Fruit fly (Drosophila melanogaster): ENCODE results near the gene Gorab.
A peak's percentile ranks its signal among the peaks of the same experiment; 100 is the strongest.

Gene Gorab

dm6 chr3L:17427013-17427412, 1.6 kb downstream of the Gorab start, which contains the start of gene Polr3G (continued):
- TF ChIP-seq Rel (GFP tag; optimal IDR thresholded peaks at IDR 0.05) (no peak), Rel (tag; optimal IDR thresholded peaks at IDR 0.05) (no peak), foxo (GFP tag; optimal IDR thresholded peaks at IDR 0.05) (peak in 1 of 2 experiments; percentile 26), Hr78 (GFP tag; optimal IDR thresholded peaks at IDR 0.05) (no peak), fru (GFP tag; optimal IDR thresholded peaks at IDR 0.05) (no peak), woc (GFP tag; optimal IDR thresholded peaks at IDR 0.05) (peak; percentile 68), brk (GFP tag; optimal IDR thresholded peaks at IDR 0.05) (peak; percentile 54), Mio (GFP tag; optimal IDR thresholded peaks at IDR 0.05) (no peak), sage (GFP tag; optimal IDR thresholded peaks at IDR 0.05) (no peak), Hnf4 (GFP tag; optimal IDR thresholded peaks at IDR 0.05) (peak; percentile 27), Myc (optimal IDR thresholded peaks at IDR 0.05) (no peak)

dm6 chr3L:17425132-17425713, 3.4 kb downstream of the Gorab start, which contains the start of the genes Sec3 and COX7B:
Sec3 (minus strand) TSS chr3L:17425217.
COX7B (plus strand) TSS chr3L:17425477.
- TF ChIP-seq Vsx2 (GFP tag; optimal IDR thresholded peaks at IDR 0.05; ENCODE audit: partially characterized antibody) (no peak), dsf (GFP tag; optimal IDR thresholded peaks at IDR 0.05; ENCODE audit: borderline replicate concordance) (peak; percentile 67), Mio (GFP tag; optimal IDR thresholded peaks at IDR 0.05) (no peak), Jra (GFP tag; optimal IDR thresholded peaks at IDR 0.05) (peak; percentile 79), brk (GFP tag; optimal IDR thresholded peaks at IDR 0.05) (peak; percentile 68), Abd-B (GFP tag; optimal IDR thresholded peaks at IDR 0.05) (no peak), pan (optimal IDR thresholded peaks at IDR 0.05) (no peak), br (GFP tag; optimal IDR thresholded peaks at IDR 0.05) (peak; percentile 69), tai (GFP tag; optimal IDR thresholded peaks at IDR 0.05) (no peak), h (GFP tag; optimal IDR thresholded peaks at IDR 0.05) (peak; percentile 86), Myc (optimal IDR thresholded peaks at IDR 0.05) (no peak), sv (GFP tag; optimal IDR thresholded peaks at IDR 0.05) (peak; percentile 69), Rel (GFP tag; optimal IDR thresholded peaks at IDR 0.05) (no peak), Rel (tag; optimal IDR thresholded peaks at IDR 0.05) (peak; percentile 37), Dfd (GFP tag; optimal IDR thresholded peaks at IDR 0.05) (no peak), GATAd (GFP tag; optimal IDR thresholded peaks at IDR 0.05) (no peak), Hr78 (GFP tag; optimal IDR thresholded peaks at IDR 0.05) (no peak), dl (GFP tag; optimal IDR thresholded peaks at IDR 0.05; ENCODE audit: insufficient read depth in 1 of 2, partially characterized antibody in 2 of 2) (no peak), Dif (GFP tag; optimal IDR thresholded peaks at IDR 0.05; ENCODE audit: partially characterized antibody) (no peak), rgr (GFP tag; optimal IDR thresholded peaks at IDR 0.05) (peak; percentile 77), sage (GFP tag; optimal IDR thresholded peaks at IDR 0.05) (peak; percentile 63), CG32264 (GFP tag; optimal IDR thresholded peaks at IDR 0.05) (peak; percentile 19), dmrt93B (GFP tag; optimal IDR thresholded peaks at IDR 0.05) (peak; percentile 33), CG9705 (GFP tag; optimal IDR thresholded peaks at IDR 0.05) (peak; percentile 70), woc (GFP tag; optimal IDR thresholded peaks at IDR 0.05) (peak; percentile 85), ey (GFP tag; optimal IDR thresholded peaks at IDR 0.05) (peak; percentile 65), fru (GFP tag; optimal IDR thresholded peaks at IDR 0.05) (peak; percentile 71), Hnf4 (GFP tag; optimal IDR thresholded peaks at IDR 0.05) (peak; percentile 78), OdsH (GFP tag; optimal IDR thresholded peaks at IDR 0.05) (peak; percentile 40), lola (GFP tag; optimal IDR thresholded peaks at IDR 0.05) (no peak), foxo (GFP tag; optimal IDR thresholded peaks at IDR 0.05) (peak in 1 of 2 experiments; percentile 83), Sp1 (GFP tag; optimal IDR thresholded peaks at IDR 0.05) (peak; percentile 67), HLH106 (tag; optimal IDR thresholded peaks at IDR 0.05) (peak; percentile 80), usp (GFP tag; optimal IDR thresholded peaks at IDR 0.05) (no peak), Hr83 (GFP tag; optimal IDR thresholded peaks at IDR 0.05; ENCODE audit: poor library complexity, severe bottlenecking) (peak; percentile 58), CrebA (GFP tag; optimal IDR thresholded peaks at IDR 0.05; ENCODE audit: borderline replicate concordance) (no peak), psq (GFP tag; optimal IDR thresholded peaks at IDR 0.05) (peak; percentile 47), N (GFP tag; optimal IDR thresholded peaks at IDR 0.05) (no peak), jim (GFP tag; optimal IDR thresholded peaks at IDR 0.05) (no peak)

Data from whole organism, wandering third instar larva.